Worm (Caenorhabditis elegans) whole organism, mixed stage, embryonic: Measurements from ENCODE around the gene T05H10.8.

Experiments
- M03D4.4 ChIP-seq: sonication (generic microtip); optimal IDR thresholded peaks from 2 replicates; lab custom pipeline; 2017; ENCODE audit warnings: mild to moderate bottlenecking, missing genetic modification characterization, missing compliant biosample characterization
- bed-3 ChIP-seq: fragments of 200-800 bp; sonication (Bioruptor generic); optimal IDR thresholded peaks from 3 replicates; lab custom pipeline; 2018; ENCODE audit warnings: mild to moderate bottlenecking, missing genetic modification characterization, moderate library complexity, missing compliant biosample characterization
- blmp-1 ChIP-seq: fragments of 150-350 bp; optimal IDR thresholded peaks from 2 replicates; lab custom pipeline; 2014; ENCODE audit warnings: missing biosample characterization, missing genetic modification characterization
- ceh-43 ChIP-seq: fragments of 200-800 bp; sonication (Bioruptor generic); optimal IDR thresholded peaks from 2 replicates; lab custom pipeline; 2018; ENCODE audit warnings: mild to moderate bottlenecking, missing genetic modification characterization, moderate library complexity, missing compliant biosample characterization
- ceh-83 ChIP-seq: fragments of 200-800 bp; sonication (Bioruptor generic); optimal IDR thresholded peaks from 2 replicates; lab custom pipeline; 2018; ENCODE audit warnings: mild to moderate bottlenecking, missing genetic modification characterization, missing compliant biosample characterization
- ces-1 ChIP-seq: fragments of 150-350 bp; optimal IDR thresholded peaks from 2 replicates; lab custom pipeline; 2014; ENCODE audit warnings: missing biosample characterization, missing genetic modification reagents, missing genetic modification characterization
- cnd-1 ChIP-seq: fragments of 200-800 bp; sonication (Bioruptor generic); optimal IDR thresholded peaks from 2 replicates; lab custom pipeline; 2018; ENCODE audit warnings: mild to moderate bottlenecking, missing genetic modification characterization, missing compliant biosample characterization
- drap-1 ChIP-seq: fragments of 200-800 bp; sonication (Bioruptor generic); optimal IDR thresholded peaks from 3 replicates; lab custom pipeline; 2018; ENCODE audit warnings: mild to moderate bottlenecking, missing genetic modification characterization, missing compliant biosample characterization
- elt-1 ChIP-seq: sonication (generic microtip); optimal IDR thresholded peaks from 2 replicates; lab custom pipeline; 2017; ENCODE audit warnings: missing genetic modification characterization, mild to moderate bottlenecking, missing compliant biosample characterization, antibody characterized with exemption, moderate library complexity, borderline replicate concordance; ENCODE audit not compliant: insufficient read depth
- elt-3 ChIP-seq: fragments of 150-350 bp; optimal IDR thresholded peaks from 2 replicates; lab custom pipeline; 2014; ENCODE audit warnings: missing biosample characterization, missing genetic modification characterization
- flh-1 ChIP-seq: fragments of 200-800 bp; sonication (Bioruptor generic); optimal IDR thresholded peaks from 2 replicates; lab custom pipeline; 2018; ENCODE audit warnings: mild to moderate bottlenecking, missing genetic modification characterization, moderate library complexity, missing compliant biosample characterization
- hlh-1 ChIP-seq: fragments of 150-350 bp; optimal IDR thresholded peaks from 2 replicates; lab custom pipeline; 2014; ENCODE audit warnings: missing biosample characterization, missing genetic modification reagents, missing genetic modification characterization
- lin-13 ChIP-seq: fragments of 150-350 bp; optimal IDR thresholded peaks from 2 replicates; lab custom pipeline; 2014; ENCODE audit warnings: missing biosample characterization, missing genetic modification characterization
- lin-32 ChIP-seq: fragments of 200-800 bp; sonication (Bioruptor generic); optimal IDR thresholded peaks from 2 replicates; lab custom pipeline; 2018; ENCODE audit warnings: mild to moderate bottlenecking, missing genetic modification characterization, missing compliant biosample characterization
- lsy-2 ChIP-seq: fragments of 150-350 bp; optimal IDR thresholded peaks from 2 replicates; lab custom pipeline; 2014; ENCODE audit warnings: missing biosample characterization, missing genetic modification characterization
- mab-5 ChIP-seq: fragments of 150-350 bp; optimal IDR thresholded peaks from 2 replicates; lab custom pipeline; 2014; ENCODE audit warnings: missing biosample characterization, missing genetic modification characterization
- nhr-2 ChIP-seq: fragments of 150-350 bp; optimal IDR thresholded peaks from 2 replicates; lab custom pipeline; 2014; ENCODE audit warnings: missing biosample characterization, missing genetic modification characterization
- nhr-237 ChIP-seq: fragments of 150-350 bp; optimal IDR thresholded peaks from 2 replicates; lab custom pipeline; 2014; ENCODE audit warnings: missing biosample characterization, missing genetic modification characterization
- nhr-28 ChIP-seq: fragments of 150-350 bp; optimal IDR thresholded peaks from 2 replicates; lab custom pipeline; 2014; ENCODE audit warnings: missing biosample characterization, missing genetic modification characterization
- nhr-76 ChIP-seq: sonication (generic microtip); optimal IDR thresholded peaks from 2 replicates; lab custom pipeline; 2017; ENCODE audit warnings: missing biosample characterization, missing genetic modification characterization
- pha-4 ChIP-seq: fragments of 150-350 bp; optimal IDR thresholded peaks from 2 replicates; lab custom pipeline; 2018; ENCODE audit warnings: missing biosample characterization, missing genetic modification reagents, missing genetic modification characterization
- sem-2 ChIP-seq: fragments of 200-800 bp; sonication (Bioruptor generic); optimal IDR thresholded peaks from 2 replicates; lab custom pipeline; 2018; ENCODE audit warnings: mild to moderate bottlenecking, missing genetic modification characterization, missing compliant biosample characterization
- snpc-4 ChIP-seq: fragments of 150-350 bp; optimal IDR thresholded peaks from 2 replicates; lab custom pipeline; 2014; ENCODE audit warnings: missing biosample characterization, missing genetic modification characterization
- tbx-8 ChIP-seq: fragments of 200-800 bp; sonication (Bioruptor generic); optimal IDR thresholded peaks from 2 replicates; lab custom pipeline; 2018; ENCODE audit warnings: mild to moderate bottlenecking, missing genetic modification characterization, moderate library complexity, missing compliant biosample characterization
- unc-39 ChIP-seq: fragments of 150-350 bp; optimal IDR thresholded peaks from 2 replicates; lab custom pipeline; 2014; ENCODE audit warnings: missing biosample characterization, missing genetic modification characterization
- zip-8 ChIP-seq: fragments of 150-350 bp; optimal IDR thresholded peaks from 2 replicates; lab custom pipeline; 2014; ENCODE audit warnings: missing biosample characterization, missing genetic modification characterization
- ztf-11 ChIP-seq: fragments of 150-350 bp; optimal IDR thresholded peaks from 2 replicates; lab custom pipeline; 2014; ENCODE audit warnings: missing biosample characterization, missing genetic modification characterization

The T05H10.8 gene

ce11 chrII:8047264-8047663 is 11.6 kb upstream of the T05H10.8 start, which contains the start of gene apn-1:
Gene apn-1, plus strand, starts transcription at chrII:8047564.
- TF ChIP-seq elt-3 (tag; lab: Kevin White, UChicago) (no peak), mab-5 (tag; lab: Kevin White, UChicago) (no peak), flh-1 (GFP tag; lab: Kevin White, UChicago) (no peak), drap-1 (GFP tag; lab: Kevin White, UChicago) (no peak)
- TF ChIP-seq, all 35 proteins: peak for 0

DNA sequence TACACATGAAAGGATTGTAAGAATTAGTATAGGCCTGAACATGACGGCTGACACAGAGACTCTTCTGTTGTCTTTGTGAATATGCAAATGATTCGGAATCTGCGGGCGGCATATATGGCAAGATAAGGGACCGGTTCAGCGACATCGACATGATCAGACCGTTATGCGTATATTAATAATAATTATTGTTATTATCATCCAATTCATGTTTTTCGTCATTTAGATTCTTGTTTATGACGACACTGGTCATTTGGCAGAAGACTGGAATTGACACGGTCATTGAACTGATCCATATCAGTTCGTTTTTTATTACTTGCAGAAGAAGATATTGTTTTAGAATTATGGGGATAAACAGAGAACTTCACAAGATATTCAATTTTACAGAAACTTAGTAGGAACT is 8.4 kb upstream of the T05H10.8 start, which contains the start of gene mtre-1:
mtre-1 (minus strand) TSS at position 101 of the 400 bp plus-strand sequence.
- no peak for TF ChIP-seq bed-3 (GFP tag; lab: Kevin White, UChicago)
- TF ChIP-seq elt-1 (tag; lab: Kevin White, UChicago), result peak; percentile 41

ce11 chrII:8051330-8051729 is 7.5 kb upstream of the T05H10.8 start:
- no peak for TF ChIP-seq tbx-8 (GFP tag; lab: Kevin White, UChicago)
- no peak for TF ChIP-seq nhr-28
- no peak for TF ChIP-seq sem-2 (GFP tag; lab: Kevin White, UChicago)
- no peak for TF ChIP-seq flh-1 (GFP tag; lab: Kevin White, UChicago)
- TF ChIP-seq zip-8 (tag; lab: Kevin White, UChicago), result peak; percentile 94
- peak; percentile 56 for TF ChIP-seq nhr-2 (tag; lab: Kevin White, UChicago)
- TF ChIP-seq ztf-11 (tag; lab: Kevin White, UChicago), result no peak
- no peak for TF ChIP-seq lin-13 (tag; lab: Kevin White, UChicago)
- no peak for TF ChIP-seq mab-5 (tag; lab: Kevin White, UChicago)
- no peak for TF ChIP-seq ces-1 (GFP tag; lab: Kevin White, UChicago)
- no peak for TF ChIP-seq pha-4

- no peak for TF ChIP-seq M03D4.4
- TF ChIP-seq hlh-1 (tag; lab: Kevin White, UChicago), result no peak
- no peak for TF ChIP-seq nhr-76 (tag; lab: Kevin White, UChicago)
- TF ChIP-seq blmp-1, result no peak
- peak; percentile 33 for TF ChIP-seq ces-1 (GFP tag; lab: Kevin White, UChicago)
- TF ChIP-seq drap-1 (GFP tag; lab: Kevin White, UChicago), result no peak
- TF ChIP-seq elt-1 (tag; lab: Kevin White, UChicago), result no peak
- no peak for TF ChIP-seq zip-8 (tag; lab: Kevin White, UChicago)
- peak; percentile 51 for TF ChIP-seq cnd-1 (tag; lab: Kevin White, UChicago)
- no peak for TF ChIP-seq bed-3 (GFP tag; lab: Kevin White, UChicago)
- no peak for TF ChIP-seq ceh-43 (GFP tag; lab: Kevin White, UChicago)
- no peak for TF ChIP-seq elt-3 (tag; lab: Kevin White, UChicago)
- no peak for TF ChIP-seq pha-4
Observed at ce11 chrII:8052172-8052571, 6.7 kb upstream of the T05H10.8 start.

DNA sequence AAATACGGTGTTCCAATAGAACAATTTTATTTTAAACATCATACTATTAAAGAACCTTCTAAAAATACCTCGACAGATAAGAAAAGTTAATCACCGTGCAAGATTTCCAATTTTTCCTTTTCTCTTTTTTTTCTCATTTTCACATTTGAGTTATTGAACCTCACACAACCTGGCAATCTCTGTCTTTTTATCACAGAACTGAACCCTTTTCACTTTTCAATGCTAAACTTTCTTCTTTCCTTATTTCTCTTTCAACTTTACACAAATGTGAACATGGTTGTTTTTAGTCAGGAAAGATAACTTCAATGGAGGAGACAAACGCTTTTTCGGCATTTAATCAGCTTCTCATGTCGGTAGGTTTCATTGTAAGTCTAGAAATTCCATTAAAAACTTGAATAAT is 6.0 kb upstream of the T05H10.8 start, which contains the start of gene T05H10.4:
T05H10.4 (plus strand) TSS at position 301 of the 400 bp plus-strand sequence.
- TF ChIP-seq tbx-8 (GFP tag; lab: Kevin White, UChicago) (no peak), snpc-4 (tag; lab: Kevin White, UChicago) (no peak), sem-2 (GFP tag; lab: Kevin White, UChicago) (no peak), nhr-28 (no peak), M03D4.4 (no peak), flh-1 (GFP tag; lab: Kevin White, UChicago) (no peak), nhr-76 (tag; lab: Kevin White, UChicago) (no peak), unc-39 (tag; lab: Kevin White, UChicago) (no peak), zip-8 (tag; lab: Kevin White, UChicago) (no peak), ceh-83 (GFP tag; lab: Kevin White, UChicago) (no peak), drap-1 (GFP tag; lab: Kevin White, UChicago) (no peak), lsy-2 (tag; lab: Kevin White, UChicago) (no peak)

DNA sequence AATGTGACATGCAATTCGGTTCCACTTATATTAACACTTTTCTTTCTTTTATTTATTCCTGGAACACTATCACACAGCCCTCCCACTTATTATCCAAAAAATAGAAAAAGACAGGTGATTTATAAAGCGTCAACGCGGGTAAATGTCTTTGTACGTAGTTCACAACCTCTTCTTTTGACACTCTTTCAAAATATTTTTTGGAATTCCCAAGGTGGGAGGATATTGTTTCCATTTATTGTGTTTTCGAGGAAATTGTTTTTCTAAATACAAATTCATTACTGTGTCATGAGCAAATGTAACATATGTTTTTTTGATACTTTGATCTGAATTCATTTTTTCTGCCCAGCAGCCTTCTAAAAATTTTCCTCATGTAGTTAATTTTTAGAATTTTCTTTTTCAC is 958 bp upstream of the T05H10.8 start:
- TF ChIP-seq snpc-4 (tag; lab: Kevin White, UChicago), result no peak
- no peak for TF ChIP-seq ztf-11 (tag; lab: Kevin White, UChicago)
- TF ChIP-seq ces-1 (GFP tag; lab: Kevin White, UChicago), result no peak
- no peak for TF ChIP-seq nhr-237 (tag; lab: Kevin White, UChicago)
- TF ChIP-seq hlh-1 (tag; lab: Kevin White, UChicago), result no peak
- TF ChIP-seq lsy-2 (tag; lab: Kevin White, UChicago), result no peak
- no peak for TF ChIP-seq sem-2 (GFP tag; lab: Kevin White, UChicago)
- no peak for TF ChIP-seq lin-32
- no peak for TF ChIP-seq flh-1 (GFP tag; lab: Kevin White, UChicago)
- no peak for TF ChIP-seq ceh-43 (GFP tag; lab: Kevin White, UChicago)
- TF ChIP-seq unc-39 (tag; lab: Kevin White, UChicago), result no peak
- TF ChIP-seq drap-1 (GFP tag; lab: Kevin White, UChicago), result no peak
